Fruit fly (Drosophila melanogaster) whole organism: ENCODE results near the gene CG17159.

ENCODE experiments used
- CG8478 ChIP-seq: fragments of >200 bp; optimal IDR thresholded peaks from 2 replicates; lab custom pipeline; 2018; ENCODE audit warnings: inconsistent platforms
- EcR ChIP-seq, 2 experiments: fragments of >200 bp; optimal IDR thresholded peaks; 2 replicates each; lab custom pipeline; 2017; ENCODE audit warnings: missing biosample characterization in 2 of 2, missing genetic modification characterization in 2 of 2, missing genetic modification reagents in 2 of 2
- usp ChIP-seq: fragments of >200 bp; optimal IDR thresholded peaks from 2 replicates; lab custom pipeline; 2017; ENCODE audit warnings: missing biosample characterization, missing genetic modification characterization, mixed read lengths

DNA sequence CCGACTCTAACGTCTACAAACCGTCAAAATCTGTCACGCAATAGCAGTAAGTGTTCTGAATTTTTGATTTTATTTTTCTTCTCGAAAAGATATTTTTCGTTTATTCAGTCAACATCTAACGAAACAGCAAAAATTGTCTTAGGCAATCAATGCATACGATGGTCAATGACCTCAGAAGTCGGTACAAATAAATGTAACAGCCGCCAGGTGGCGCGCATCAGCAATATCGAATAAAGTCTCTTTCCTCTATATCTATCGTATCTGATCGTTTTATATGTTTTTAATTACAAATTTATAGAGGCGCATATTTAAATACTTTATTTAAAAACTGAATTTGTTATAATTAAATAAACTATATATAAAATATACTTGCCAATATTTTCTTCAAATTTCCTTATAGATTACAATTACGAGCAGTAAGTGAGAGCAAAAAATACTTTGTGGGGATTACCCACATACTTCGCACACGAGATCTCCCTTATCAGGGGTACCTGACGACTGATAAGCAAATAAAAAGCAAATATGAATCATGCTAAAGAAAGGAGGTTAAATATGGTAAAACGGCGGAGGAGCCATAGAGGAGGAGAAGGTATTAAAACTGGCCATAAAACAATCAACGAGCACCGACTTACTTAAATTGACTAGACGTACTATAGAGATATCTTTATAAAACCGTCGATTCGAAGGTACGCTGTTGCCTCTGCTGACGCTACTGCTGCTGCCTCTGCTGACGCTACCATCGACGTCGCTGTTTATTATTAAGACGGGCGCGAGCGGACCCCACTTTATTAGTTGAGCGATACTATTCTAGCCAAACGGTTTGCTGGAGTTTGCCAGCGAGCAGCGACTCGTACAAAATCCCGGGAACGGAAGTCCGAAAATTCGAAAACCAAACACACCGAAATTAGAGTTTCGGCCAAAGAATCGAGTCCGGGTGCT, 24.6 kb downstream of the CG17159 start, which contains the start of gene CG17167:
- TF ChIP-seq EcR (GFP tag; optimal IDR thresholded peaks at IDR 0.05; lab: Kevin White, UChicago) (no peak), CG8478 (lab: Kevin White, UChicago) (no peak), usp (GFP tag; lab: Kevin White, UChicago) (no peak)
